Worm (Caenorhabditis elegans) whole organism, young adult: Measurements from ENCODE around the gene C26B9.7.

Experiments
- B0261.1 ChIP-seq: sonication (generic microtip); optimal IDR thresholded peaks from 2 replicates; lab custom pipeline; 2016; ENCODE audit warnings: mild to moderate bottlenecking, missing genetic modification characterization, moderate library complexity, missing compliant biosample characterization
- B0336.3 ChIP-seq: fragments of 200-800 bp; sonication (Bioruptor generic); IDR thresholded peaks from 2 replicates; pipeline ENCODE4 v1.3.6; 2022; ENCODE audit warnings: missing genetic modification characterization, missing compliant biosample characterization
- F22D6.2 ChIP-seq: sonication (generic microtip); optimal IDR thresholded peaks from 2 replicates; lab custom pipeline; 2016; ENCODE audit warnings: mild to moderate bottlenecking, missing genetic modification characterization, missing compliant biosample characterization
- F23B12.7 ChIP-seq: sonication (generic microtip); optimal IDR thresholded peaks from 2 replicates; lab custom pipeline; 2017; ENCODE audit warnings: missing genetic modification characterization, mild to moderate bottlenecking, missing compliant biosample characterization, antibody characterized with exemption, moderate library complexity; ENCODE audit not compliant: insufficient read depth
- F57A8.1 ChIP-seq: fragments of 200-800 bp; sonication (Bioruptor generic); optimal IDR thresholded peaks from 2 replicates; lab custom pipeline; 2018; ENCODE audit warnings: mild to moderate bottlenecking, missing genetic modification characterization, moderate library complexity, missing compliant biosample characterization
- Y53G8AR.9 ChIP-seq: fragments of 200-800 bp; sonication (Bioruptor generic); conservative IDR thresholded peaks from 2 replicates; pipeline ENCODE4 v1.3.6; 2022; ENCODE audit warnings: missing genetic modification reagents, missing genetic modification characterization, missing compliant biosample characterization
- Y95B8A.8 ChIP-seq: fragments of 200-800 bp; sonication (Bioruptor generic); IDR thresholded peaks from 2 replicates; pipeline ENCODE4 v1.3.6; 2022; ENCODE audit warnings: missing genetic modification reagents, missing genetic modification characterization, missing compliant biosample characterization
- ZK185.1 ChIP-seq: sonication (generic microtip); optimal IDR thresholded peaks from 2 replicates; lab custom pipeline; 2016; ENCODE audit warnings: mild to moderate bottlenecking, missing genetic modification characterization, missing compliant biosample characterization; ENCODE audit not compliant: poor library complexity, severe bottlenecking
- ama-1 ChIP-seq, 3 experiments: fragments of 150-350 bp in 1 of 3; sonication (generic microtip) in 2 of 3; optimal IDR thresholded peaks; 2 replicates each; lab custom pipeline; 2014 to 2018; ENCODE audit warnings: missing biosample characterization in 2 of 3, missing genetic modification characterization in 2 of 3, missing genetic modification reagents in 2 of 3
- athp-1 ChIP-seq: sonication (generic microtip); optimal IDR thresholded peaks from 2 replicates; lab custom pipeline; 2017; ENCODE audit warnings: mild to moderate bottlenecking, missing genetic modification characterization, missing compliant biosample characterization
- attf-5 ChIP-seq: fragments of 200-800 bp; sonication (Bioruptor generic); optimal IDR thresholded peaks from 2 replicates; lab custom pipeline; 2018; ENCODE audit warnings: mild to moderate bottlenecking, missing genetic modification characterization, missing compliant biosample characterization
- ceh-27 ChIP-seq: fragments of 200-800 bp; sonication (Bioruptor generic); optimal IDR thresholded peaks from 2 replicates; lab custom pipeline; 2018; ENCODE audit warnings: mild to moderate bottlenecking, missing genetic modification characterization, moderate library complexity, missing compliant biosample characterization
- ceh-58 ChIP-seq: fragments of 200-800 bp; sonication (Bioruptor generic); IDR thresholded peaks from 2 replicates; pipeline ENCODE4 v1.3.6; 2022; ENCODE audit warnings: missing genetic modification characterization, missing compliant biosample characterization
- die-1 ChIP-seq: sonication (generic microtip); optimal IDR thresholded peaks from 2 replicates; lab custom pipeline; 2016; ENCODE audit warnings: missing genotype, mild to moderate bottlenecking, missing genetic modification characterization, missing compliant biosample characterization
- dox-1 ChIP-seq: fragments of 200-800 bp; sonication (Bioruptor generic); IDR thresholded peaks from 2 replicates; pipeline ENCODE4 v1.3.6; 2022; ENCODE audit warnings: missing genetic modification reagents, missing genetic modification characterization, missing compliant biosample characterization
- dpff-1 ChIP-seq: sonication (generic microtip); optimal IDR thresholded peaks from 2 replicates; lab custom pipeline; 2017; ENCODE audit warnings: mild to moderate bottlenecking, missing genetic modification characterization, missing compliant biosample characterization
- dpl-1 ChIP-seq: fragments of 150-350 bp; optimal IDR thresholded peaks from 2 replicates; lab custom pipeline; 2014; ENCODE audit warnings: missing biosample characterization, missing genetic modification reagents, missing genetic modification characterization
- efl-1 ChIP-seq: fragments of 150-350 bp; optimal IDR thresholded peaks from 2 replicates; lab custom pipeline; 2014; ENCODE audit warnings: missing biosample characterization, missing genetic modification reagents, missing genetic modification characterization
- him-1 ChIP-seq: sonication (generic microtip); optimal IDR thresholded peaks from 2 replicates; lab custom pipeline; 2016; ENCODE audit warnings: missing genotype, missing genetic modification reagents, missing genetic modification characterization, missing compliant biosample characterization
- hlh-26 ChIP-seq: fragments of 200-800 bp; sonication (Bioruptor generic); conservative IDR thresholded peaks from 2 replicates; pipeline ENCODE4 v1.3.6; 2022; ENCODE audit warnings: missing genetic modification reagents, missing genetic modification characterization, missing compliant biosample characterization
- hmg-1.2 ChIP-seq: fragments of 200-800 bp; sonication (Bioruptor generic); IDR thresholded peaks from 2 replicates; pipeline ENCODE4 v1.3.6; 2022; ENCODE audit warnings: missing genetic modification reagents, missing genetic modification characterization, missing compliant biosample characterization
- hmg-20 ChIP-seq: fragments of 200-800 bp; sonication (Bioruptor generic); IDR thresholded peaks from 2 replicates; pipeline ENCODE4 v1.3.6; 2022; ENCODE audit warnings: missing genetic modification reagents, missing genetic modification characterization, missing compliant biosample characterization
- lag-1 ChIP-seq: fragments of 200-800 bp; sonication (Bioruptor generic); IDR thresholded peaks from 2 replicates; pipeline ENCODE4 v1.3.6; 2022; ENCODE audit warnings: missing genetic modification reagents, missing genetic modification characterization, missing compliant biosample characterization
- let-526 ChIP-seq: fragments of 200-800 bp; sonication (Bioruptor generic); IDR thresholded peaks from 2 replicates; pipeline ENCODE4 v1.3.6; 2022; ENCODE audit warnings: missing genetic modification reagents, missing genetic modification characterization, missing compliant biosample characterization
- lin-26 ChIP-seq: fragments of 200-800 bp; sonication (Bioruptor generic); IDR thresholded peaks from 2 replicates; pipeline ENCODE4 v1.3.6; 2022; ENCODE audit warnings: missing genetic modification reagents, missing genetic modification characterization, missing compliant biosample characterization
- lin-40 ChIP-seq: sonication (generic microtip); optimal IDR thresholded peaks from 2 replicates; lab custom pipeline; 2016; ENCODE audit warnings: missing genetic modification characterization, mild to moderate bottlenecking, missing compliant biosample characterization, missing genotype, missing genetic modification reagents
- madf-6 ChIP-seq: fragments of 200-800 bp; sonication (Bioruptor generic); IDR thresholded peaks from 2 replicates; pipeline ENCODE4 v1.3.6; 2022; ENCODE audit warnings: missing genetic modification reagents, missing genetic modification characterization, missing compliant biosample characterization
- madf-8 ChIP-seq: fragments of 200-800 bp; sonication (Bioruptor generic); conservative IDR thresholded peaks from 2 replicates; pipeline ENCODE4 v1.3.6; 2022; ENCODE audit warnings: missing genetic modification reagents, missing genetic modification characterization, missing compliant biosample characterization
- nhr-80 ChIP-seq: sonication (generic microtip); optimal IDR thresholded peaks from 2 replicates; lab custom pipeline; 2016; ENCODE audit warnings: missing genetic modification characterization, missing compliant biosample characterization
- pha-4 ChIP-seq: fragments of 150-350 bp; sonication (generic microtip); optimal IDR thresholded peaks from 2 replicates; lab custom pipeline; 2014; ENCODE audit warnings: missing biosample characterization, missing genetic modification reagents, missing genetic modification characterization
- snpc-1.1 ChIP-seq: sonication (generic microtip); optimal IDR thresholded peaks from 2 replicates; lab custom pipeline; 2017; ENCODE audit warnings: missing genetic modification characterization, mild to moderate bottlenecking, missing compliant biosample characterization, antibody characterized with exemption, moderate library complexity, missing genotype, missing genetic modification reagents; ENCODE audit not compliant: insufficient read depth
- zfh-2 ChIP-seq: fragments of 200-800 bp; sonication (Bioruptor generic); conservative IDR thresholded peaks from 2 replicates; pipeline ENCODE4 v1.3.6; 2022; ENCODE audit warnings: missing genetic modification reagents, missing genetic modification characterization, missing compliant biosample characterization
- ztf-25 ChIP-seq: fragments of 200-800 bp; sonication (Bioruptor generic); IDR thresholded peaks from 2 replicates; pipeline ENCODE4 v1.3.6; 2022; ENCODE audit warnings: missing genetic modification reagents, missing genetic modification characterization, missing compliant biosample characterization
- ztf-3 ChIP-seq: fragments of 200-800 bp; sonication (Bioruptor generic); optimal IDR thresholded peaks from 2 replicates; lab custom pipeline; 2018; ENCODE audit warnings: mild to moderate bottlenecking, missing genetic modification characterization, missing compliant biosample characterization
- ztf-6 ChIP-seq: fragments of 200-800 bp; sonication (Bioruptor generic); IDR thresholded peaks from 2 replicates; pipeline ENCODE4 v1.3.6; 2022; ENCODE audit warnings: missing genetic modification reagents, missing genetic modification characterization, missing compliant biosample characterization

C26B9.7 gene

DNA sequence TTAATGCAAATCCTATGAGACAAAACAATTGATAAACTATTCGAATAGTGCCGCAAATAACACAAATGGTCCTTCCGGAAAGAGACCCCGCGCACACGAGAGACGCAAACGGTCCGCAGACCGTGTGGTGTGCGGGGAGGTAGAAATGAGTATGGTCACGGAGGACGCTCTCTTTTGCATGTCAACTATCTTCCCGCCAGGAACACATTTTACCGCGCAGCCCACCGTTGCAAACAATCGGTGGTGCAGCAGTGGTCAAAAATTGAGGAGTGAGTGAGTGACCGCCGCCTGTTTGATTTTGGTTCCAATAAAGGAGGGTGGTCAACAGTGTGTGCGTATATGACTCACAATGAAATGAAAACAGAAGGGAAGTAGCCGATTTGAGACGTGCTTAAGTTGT lies 18.6 kb downstream of the C26B9.7 start:
- TF ChIP-seq let-526 (GFP tag; lab: Robert Waterston, UW) (no peak), ztf-25 (GFP tag; lab: Robert Waterston, UW) (0 out of 2 replicates have a peak, but pooled peaks have one; percentile 29), hmg-1.2 (peak; percentile 52; the same call in 1 of the 2 replicates), attf-5 (GFP tag; lab: Kevin White, UChicago) (no peak), athp-1 (no peak), snpc-1.1 (tag; lab: Kevin White, UChicago) (no peak), zfh-2 (0 out of 2 replicates have a peak, but pooled peaks have one; percentile 36), ceh-27 (GFP tag; lab: Kevin White, UChicago) (no peak), dox-1 (GFP tag; lab: Robert Waterston, UW) (0 out of 2 replicates have a peak, but pooled peaks have one; percentile 27), dpl-1 (GFP tag; lab: Kevin White, UChicago) (peak; percentile 18), F23B12.7 (no peak), ama-1 (optimal IDR thresholded peaks at IDR 0.05; lab: Kevin White, UChicago) (no peak), ama-1 (GFP tag; optimal IDR thresholded peaks at IDR 0.05; lab: Kevin White, UChicago) (no peak), madf-8 (GFP tag; lab: Robert Waterston, UW) (peak; percentile 15; the same call in 1 of the 2 replicates), lag-1 (GFP tag; lab: Robert Waterston, UW) (no peak), efl-1 (GFP tag; lab: Kevin White, UChicago) (peak; percentile 74), lin-40 (tag; lab: Kevin White, UChicago) (no peak), ztf-6 (GFP tag; lab: Robert Waterston, UW) (no peak), F57A8.1 (GFP tag; lab: Kevin White, UChicago) (no peak), ceh-58 (no peak), madf-6 (peak; percentile 76), B0261.1 (tag; lab: Kevin White, UChicago) (no peak), ztf-3 (GFP tag; lab: Kevin White, UChicago) (no peak), hmg-20 (GFP tag; lab: Robert Waterston, UW) (no peak), lin-26 (GFP tag; lab: Robert Waterston, UW) (no peak), die-1 (no peak), ZK185.1 (tag; lab: Kevin White, UChicago) (no peak), Y95B8A.8 (GFP tag; lab: Robert Waterston, UW) (no peak)

DNA sequence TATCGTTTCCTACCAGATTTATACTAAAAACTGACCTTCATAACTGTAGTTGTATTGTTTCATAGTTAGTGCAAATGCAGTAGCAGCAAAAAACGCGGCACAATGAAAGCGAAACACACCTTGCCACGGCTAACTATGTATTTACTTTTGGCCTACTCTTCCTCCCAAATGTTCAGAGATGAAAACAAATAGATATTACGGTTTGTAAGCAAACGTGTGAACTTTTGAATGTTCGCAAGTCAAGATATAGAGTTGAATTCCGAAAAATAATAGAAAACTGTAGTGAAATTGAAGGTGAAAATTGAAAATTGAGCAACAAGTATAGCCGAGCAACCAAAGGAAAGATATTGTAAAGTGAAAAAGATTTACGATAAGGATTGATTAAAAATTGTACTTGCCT lies 22.1 kb downstream of the C26B9.7 start, which contains the start of gene chtl-1:
Gene chtl-1 (minus strand): TSS at position 101 of the 400 bp plus-strand sequence.
- no peak for TF ChIP-seq dpff-1 (tag; lab: Kevin White, UChicago)
- no peak for TF ChIP-seq pha-4 (tag; lab: Kevin White, UChicago)
- TF ChIP-seq Y53G8AR.9 (GFP tag; lab: Robert Waterston, UW) = no peak
- no peak for TF ChIP-seq him-1 (tag; lab: Kevin White, UChicago)
- TF ChIP-seq, all 124 proteins: peak for 0

DNA sequence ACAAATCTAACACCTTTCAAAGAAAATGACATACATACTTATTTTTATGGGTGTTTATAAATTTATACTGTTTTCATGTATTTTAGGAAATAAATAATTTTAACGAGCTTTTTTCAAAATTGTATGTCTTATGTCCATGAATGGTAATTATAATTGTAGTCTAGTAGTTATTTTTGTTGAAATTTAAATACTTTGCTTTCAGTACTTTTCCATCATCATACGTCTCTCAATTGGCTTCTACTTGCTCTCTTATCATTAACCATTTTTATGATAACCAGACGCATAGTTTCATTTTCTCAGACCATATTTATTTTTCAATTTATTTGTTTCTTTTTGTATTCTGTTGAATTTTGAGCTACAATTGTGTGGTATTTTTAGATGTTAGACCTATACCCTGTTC lies 23.3 kb downstream of the C26B9.7 start, which contains the start of gene F35C8.5:
Gene F35C8.5 (plus strand): TSS at position 377 of the 400 bp plus-strand sequence.
- no peak for TF ChIP-seq F22D6.2 (tag; lab: Kevin White, UChicago)
- TF ChIP-seq nhr-80 (tag; lab: Kevin White, UChicago) = peak; percentile 58

DNA sequence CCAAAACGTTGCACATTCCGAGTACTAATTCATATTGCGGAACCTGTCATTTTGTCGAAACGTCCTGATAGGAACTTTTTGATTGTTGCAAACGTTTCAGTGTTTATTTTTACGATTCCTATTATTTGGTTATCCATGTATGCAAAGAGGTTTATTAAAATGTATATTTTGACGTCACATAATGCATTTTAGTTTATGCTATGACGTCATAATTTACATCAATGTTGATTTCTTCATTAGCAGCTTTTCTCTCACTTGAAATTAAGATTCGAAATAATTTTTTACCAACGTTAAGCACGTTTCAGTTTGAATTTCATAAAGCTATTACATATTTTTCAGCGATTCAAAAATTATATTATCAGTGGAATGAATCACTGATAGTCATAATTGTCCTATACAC lies 24.5 kb downstream of the C26B9.7 start:
- TF ChIP-seq hlh-26 (GFP tag; lab: Robert Waterston, UW) (no peak), B0336.3 (no peak)
